Worm (Caenorhabditis elegans) whole organism, young adult: ENCODE results near the gene vps-54.
A peak's percentile ranks its signal among the peaks of the same experiment; 100 is the strongest.

Experiments
- B0019.2 ChIP-seq: fragments of 200-800 bp; sonication (Bioruptor generic); conservative IDR thresholded peaks from 2 replicates; pipeline ENCODE4 v1.3.6; 2022; ENCODE audit warnings: missing genetic modification reagents, missing genetic modification characterization, missing compliant biosample characterization
- C06A6.2 ChIP-seq: fragments of 200-800 bp; sonication (Bioruptor generic); conservative IDR thresholded peaks from 2 replicates; pipeline ENCODE4 v1.3.6; 2022; ENCODE audit warnings: missing genetic modification characterization, missing compliant biosample characterization
- C17E4.6 ChIP-seq: fragments of 200-800 bp; sonication (Bioruptor generic); IDR thresholded peaks from 2 replicates; pipeline ENCODE4 v1.3.6; 2022; ENCODE audit warnings: missing genetic modification reagents, missing genetic modification characterization, missing compliant biosample characterization
- F49E8.2 ChIP-seq: sonication (generic microtip); optimal IDR thresholded peaks from 3 replicates; lab custom pipeline; 2017; ENCODE audit warnings: missing genetic modification characterization, mild to moderate bottlenecking, missing compliant biosample characterization, antibody characterized with exemption, moderate library complexity; ENCODE audit not compliant: insufficient read depth
- F57A8.1 ChIP-seq: fragments of 200-800 bp; sonication (Bioruptor generic); optimal IDR thresholded peaks from 2 replicates; lab custom pipeline; 2018; ENCODE audit warnings: mild to moderate bottlenecking, missing genetic modification characterization, moderate library complexity, missing compliant biosample characterization
- K11D2.4 ChIP-seq: fragments of 200-800 bp; sonication (Bioruptor generic); IDR thresholded peaks from 2 replicates; pipeline ENCODE4 v1.3.6; 2022; ENCODE audit warnings: missing genetic modification reagents, missing genetic modification characterization, missing compliant biosample characterization
- K12H6.12 ChIP-seq: fragments of 200-800 bp; sonication (Bioruptor generic); optimal IDR thresholded peaks from 2 replicates; lab custom pipeline; 2018; ENCODE audit warnings: mild to moderate bottlenecking, missing genetic modification characterization, missing compliant biosample characterization
- Y53F4B.3 ChIP-seq: fragments of 200-800 bp; sonication (Bioruptor generic); IDR thresholded peaks from 2 replicates; pipeline ENCODE4 v1.3.6; 2022; ENCODE audit warnings: missing genetic modification reagents, missing genetic modification characterization, missing compliant biosample characterization
- Y67H2A.10 ChIP-seq: fragments of 200-800 bp; sonication (Bioruptor generic); conservative IDR thresholded peaks from 2 replicates; pipeline ENCODE4 v1.3.6; 2022; ENCODE audit warnings: missing genetic modification reagents, missing genetic modification characterization, missing compliant biosample characterization
- Y79H2A.3 ChIP-seq: fragments of 200-800 bp; sonication (Bioruptor generic); conservative IDR thresholded peaks from 2 replicates; pipeline ENCODE4 v1.3.6; 2022; ENCODE audit warnings: missing genetic modification reagents, missing genetic modification characterization, missing compliant biosample characterization
- Y95B8A.8 ChIP-seq: fragments of 200-800 bp; sonication (Bioruptor generic); IDR thresholded peaks from 2 replicates; pipeline ENCODE4 v1.3.6; 2022; ENCODE audit warnings: missing genetic modification reagents, missing genetic modification characterization, missing compliant biosample characterization
- ama-1 ChIP-seq, 3 experiments: fragments of 150-350 bp in 1 of 3; sonication (generic microtip) in 2 of 3; optimal IDR thresholded peaks; 2 replicates each; lab custom pipeline; 2014 to 2018; ENCODE audit warnings: missing biosample characterization in 2 of 3, missing genetic modification characterization in 2 of 3, missing genetic modification reagents in 2 of 3
- attf-3 ChIP-seq: fragments of 200-800 bp; sonication (Bioruptor generic); conservative IDR thresholded peaks from 2 replicates; pipeline ENCODE4 v1.3.6; 2022; ENCODE audit warnings: missing genetic modification reagents, missing genetic modification characterization, missing compliant biosample characterization
- attf-5 ChIP-seq: fragments of 200-800 bp; sonication (Bioruptor generic); optimal IDR thresholded peaks from 2 replicates; lab custom pipeline; 2018; ENCODE audit warnings: mild to moderate bottlenecking, missing genetic modification characterization, missing compliant biosample characterization
- attf-6 ChIP-seq: fragments of 200-800 bp; sonication (Bioruptor generic); IDR thresholded peaks from 2 replicates; pipeline ENCODE4 v1.3.6; 2022; ENCODE audit warnings: missing genetic modification reagents, missing genetic modification characterization, missing compliant biosample characterization
- cebp-1 ChIP-seq, 2 experiments: fragments of 200-800 bp in 1 of 2; sonication (Bioruptor generic) in 1 of 2; sonication (generic microtip) in 1 of 2; IDR thresholded peaks in 1 of 2; optimal IDR thresholded peaks in 1 of 2; 2 replicates each; pipeline versions ENCODE4 v1.3.6 to Lab custom; 2017 to 2022; ENCODE audit warnings: missing compliant biosample characterization in 2 of 2, missing genetic modification characterization in 2 of 2, mild to moderate bottlenecking in 1 of 2, missing genetic modification reagents in 1 of 2, moderate library complexity in 1 of 2
- ceh-100 ChIP-seq: fragments of 200-800 bp; sonication (Bioruptor generic); IDR thresholded peaks from 2 replicates; pipeline ENCODE4 v1.3.6; 2022; ENCODE audit warnings: missing genetic modification reagents, missing genetic modification characterization, missing compliant biosample characterization
- ceh-40 ChIP-seq: fragments of 200-800 bp; sonication (Bioruptor generic); IDR thresholded peaks from 2 replicates; pipeline ENCODE4 v1.3.6; 2022; ENCODE audit warnings: missing genetic modification characterization, missing compliant biosample characterization
- dox-1 ChIP-seq: fragments of 200-800 bp; sonication (Bioruptor generic); IDR thresholded peaks from 2 replicates; pipeline ENCODE4 v1.3.6; 2022; ENCODE audit warnings: missing genetic modification reagents, missing genetic modification characterization, missing compliant biosample characterization
- hlh-12 ChIP-seq: sonication (generic microtip); optimal IDR thresholded peaks from 2 replicates; lab custom pipeline; 2016; ENCODE audit warnings: missing genetic modification characterization, missing compliant biosample characterization
- let-526 ChIP-seq: fragments of 200-800 bp; sonication (Bioruptor generic); IDR thresholded peaks from 2 replicates; pipeline ENCODE4 v1.3.6; 2022; ENCODE audit warnings: missing genetic modification reagents, missing genetic modification characterization, missing compliant biosample characterization
- madf-3 ChIP-seq: fragments of 200-800 bp; sonication (Bioruptor generic); IDR thresholded peaks from 2 replicates; pipeline ENCODE4 v1.3.6; 2022; ENCODE audit warnings: missing genetic modification reagents, missing genetic modification characterization, missing compliant biosample characterization
- mel-28 ChIP-seq: sonication (generic microtip); optimal IDR thresholded peaks from 2 replicates; lab custom pipeline; 2016; ENCODE audit warnings: borderline replicate concordance, mild to moderate bottlenecking, missing genetic modification characterization, missing compliant biosample characterization
- nfya-2 ChIP-seq: fragments of 200-800 bp; sonication (Bioruptor generic); IDR thresholded peaks from 2 replicates; pipeline ENCODE4 v1.3.6; 2022; ENCODE audit warnings: missing genetic modification reagents, missing genetic modification characterization, missing compliant biosample characterization
- nfyb-1 ChIP-seq: fragments of 200-800 bp; sonication (Bioruptor generic); IDR thresholded peaks from 2 replicates; pipeline ENCODE4 v1.3.6; 2022; ENCODE audit warnings: missing genetic modification reagents, missing genetic modification characterization, missing compliant biosample characterization
- nhr-80 ChIP-seq: sonication (generic microtip); optimal IDR thresholded peaks from 2 replicates; lab custom pipeline; 2016; ENCODE audit warnings: missing genetic modification characterization, missing compliant biosample characterization
- nhr-90 ChIP-seq: sonication (generic microtip); optimal IDR thresholded peaks from 2 replicates; lab custom pipeline; 2016; ENCODE audit warnings: missing genotype, mild to moderate bottlenecking, missing genetic modification characterization, missing compliant biosample characterization
- tbp1 ChIP-seq: fragments of 200-800 bp; sonication (Bioruptor generic); optimal IDR thresholded peaks from 2 replicates; lab custom pipeline; 2018; ENCODE audit warnings: mild to moderate bottlenecking, missing genetic modification characterization, missing compliant biosample characterization
- tbx-9 ChIP-seq: sonication (generic microtip); optimal IDR thresholded peaks from 2 replicates; lab custom pipeline; 2016; ENCODE audit warnings: borderline replicate concordance, missing genetic modification characterization, inconsistent platforms, missing compliant biosample characterization
- unc-62 ChIP-seq: fragments of 150-350 bp; optimal IDR thresholded peaks from 2 replicates; lab custom pipeline; 2014; ENCODE audit warnings: missing biosample characterization, missing genetic modification reagents, missing genetic modification characterization
- zfh-2 ChIP-seq: fragments of 200-800 bp; sonication (Bioruptor generic); conservative IDR thresholded peaks from 2 replicates; pipeline ENCODE4 v1.3.6; 2022; ENCODE audit warnings: missing genetic modification reagents, missing genetic modification characterization, missing compliant biosample characterization
- ztf-18 ChIP-seq: sonication (generic microtip); optimal IDR thresholded peaks from 2 replicates; lab custom pipeline; 2016; ENCODE audit warnings: missing genotype, mild to moderate bottlenecking, missing genetic modification characterization, missing compliant biosample characterization
- ztf-26 ChIP-seq: sonication (generic microtip); optimal IDR thresholded peaks from 2 replicates; lab custom pipeline; 2017; ENCODE audit warnings: missing genetic modification characterization, missing compliant biosample characterization
- ztf-3 ChIP-seq: fragments of 200-800 bp; sonication (Bioruptor generic); optimal IDR thresholded peaks from 2 replicates; lab custom pipeline; 2018; ENCODE audit warnings: mild to moderate bottlenecking, missing genetic modification characterization, missing compliant biosample characterization
- ztf-6 ChIP-seq: fragments of 200-800 bp; sonication (Bioruptor generic); IDR thresholded peaks from 2 replicates; pipeline ENCODE4 v1.3.6; 2022; ENCODE audit warnings: missing genetic modification reagents, missing genetic modification characterization, missing compliant biosample characterization

The vps-54 gene

ce11 chrV:10536808-10537207 is 39.4 kb downstream of the vps-54 start (continued):
- TF ChIP-seq attf-6 (GFP tag; lab: Robert Waterston, UW) (no peak), K12H6.12 (tag; lab: Kevin White, UChicago) (peak; percentile 92), ztf-18 (tag; lab: Kevin White, UChicago) (peak; percentile 97), ceh-40 (GFP tag; lab: Robert Waterston, UW) (no peak), Y53F4B.3 (GFP tag; lab: Robert Waterston, UW) (no peak), B0019.2 (GFP tag; lab: Robert Waterston, UW) (no peak), C17E4.6 (GFP tag; lab: Robert Waterston, UW) (no peak), tbx-9 (tag; lab: Kevin White, UChicago) (no peak), unc-62 (GFP tag; lab: Kevin White, UChicago) (no peak), nhr-80 (tag; lab: Kevin White, UChicago) (peak; percentile 75), nfya-2 (no peak), attf-3 (GFP tag; lab: Robert Waterston, UW) (0 out of 2 replicates have a peak, but pooled peaks have one; percentile 59), Y79H2A.3 (GFP tag; lab: Robert Waterston, UW) (no peak), cebp-1 (GFP tag; IDR thresholded peaks at IDR 0.05; lab: Robert Waterston, UW) (0 out of 2 replicates have a peak, but pooled peaks have one; percentile 46), cebp-1 (tag; optimal IDR thresholded peaks at IDR 0.05; lab: Kevin White, UChicago) (peak; percentile 90), dox-1 (GFP tag; lab: Robert Waterston, UW) (peak; percentile 86), let-526 (GFP tag; lab: Robert Waterston, UW) (0 out of 2 replicates have a peak, but pooled peaks have one; percentile 65), zfh-2 (peak; percentile 90), F57A8.1 (GFP tag; lab: Kevin White, UChicago) (no peak), ceh-100 (GFP tag; lab: Robert Waterston, UW) (0 out of 2 replicates have a peak, but pooled peaks have one; percentile 62), Y67H2A.10 (GFP tag; lab: Robert Waterston, UW) (no peak), madf-3 (GFP tag; lab: Robert Waterston, UW) (no peak), C06A6.2 (GFP tag; lab: Robert Waterston, UW) (0 out of 2 replicates have a peak, but pooled peaks have one; percentile 60), K11D2.4 (GFP tag; lab: Robert Waterston, UW) (peak; percentile 71), ama-1 (optimal IDR thresholded peaks at IDR 0.05; lab: Kevin White, UChicago) (no peak), ama-1 (GFP tag; optimal IDR thresholded peaks at IDR 0.05; lab: Kevin White, UChicago) (no peak), ztf-6 (GFP tag; lab: Robert Waterston, UW) (0 out of 2 replicates have a peak, but pooled peaks have one; percentile 45), ztf-26 (tag; lab: Kevin White, UChicago) (peak; percentile 49), mel-28 (tag; lab: Kevin White, UChicago) (no peak), Y95B8A.8 (GFP tag; lab: Robert Waterston, UW) (no peak)

DNA sequence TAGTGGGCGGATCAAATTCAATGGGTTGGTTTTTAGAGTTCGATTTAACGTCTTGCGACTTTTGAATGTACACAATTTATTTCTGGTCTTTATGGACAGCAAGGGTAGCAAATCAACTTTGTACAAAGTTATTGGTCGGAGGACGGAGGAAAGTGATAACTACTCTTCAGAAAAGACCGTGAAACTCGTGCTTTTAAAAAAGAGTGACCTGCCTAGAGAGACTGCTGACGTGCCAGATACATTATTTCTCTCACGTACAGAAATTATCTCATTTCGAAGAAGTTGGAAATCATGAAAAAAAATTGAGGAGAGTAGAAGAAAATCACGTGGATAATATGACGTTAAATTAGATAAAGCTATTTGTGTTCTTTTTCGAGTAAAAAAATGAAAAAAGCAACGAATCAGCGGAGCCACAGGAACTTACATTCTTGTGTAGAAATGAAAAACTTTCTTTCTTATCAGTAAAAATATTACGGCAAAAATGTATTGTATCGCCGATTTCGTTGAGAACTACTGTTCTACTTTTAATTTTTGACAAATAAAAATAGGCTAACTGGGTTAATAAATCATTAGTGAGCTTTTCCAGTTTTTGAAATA is 40.0 kb downstream of the vps-54 start, which contains the start of gene ppm-1.A:
ppm-1.A (minus strand) TSS at position 294 of the 597 bp plus-strand sequence.
- TF ChIP-seq nhr-80 (tag; lab: Kevin White, UChicago) (peak; percentile 21), ztf-3 (GFP tag; lab: Kevin White, UChicago) (no peak), nhr-90 (tag; lab: Kevin White, UChicago) (no peak), nfyb-1 (GFP tag; lab: Robert Waterston, UW) (0 out of 2 replicates have a peak, but pooled peaks have one; percentile 35), hlh-12 (tag; lab: Kevin White, UChicago) (no peak), F49E8.2 (no peak), attf-5 (peak; percentile 20), dox-1 (GFP tag; lab: Robert Waterston, UW) (no peak), tbp1 (GFP tag; lab: Kevin White, UChicago) (peak; percentile 25)
